Worm (Caenorhabditis elegans) whole organism, late embryonic: ENCODE data around the gene Y34B4A.10.

Experiments used
- C08G9.2 ChIP-seq: sonication (generic microtip); optimal IDR thresholded peaks from 2 replicates; lab custom pipeline; 2016; ENCODE audit warnings: mild to moderate bottlenecking, missing genetic modification characterization, moderate library complexity, missing compliant biosample characterization
- K02D7.2 ChIP-seq: sonication (generic microtip); optimal IDR thresholded peaks from 2 replicates; lab custom pipeline; 2017; ENCODE audit warnings: mild to moderate bottlenecking, missing genetic modification characterization, missing compliant biosample characterization
- K09A11.1 ChIP-seq: sonication (generic microtip); optimal IDR thresholded peaks from 2 replicates; lab custom pipeline; 2017; ENCODE audit warnings: antibody characterized with exemption, mild to moderate bottlenecking, missing genetic modification characterization, missing compliant biosample characterization; ENCODE audit not compliant: insufficient read depth
- ama-1 ChIP-seq: fragments of 150-350 bp; optimal IDR thresholded peaks from 2 replicates; lab custom pipeline; 2014
- ceh-19 ChIP-seq: fragments of 200-800 bp; sonication (Bioruptor generic); optimal IDR thresholded peaks from 2 replicates; lab custom pipeline; 2018; ENCODE audit warnings: mild to moderate bottlenecking, missing genetic modification characterization, missing compliant biosample characterization
- ceh-22 ChIP-seq: sonication (generic microtip); optimal IDR thresholded peaks from 2 replicates; lab custom pipeline; 2017; ENCODE audit warnings: missing biosample characterization, missing genetic modification characterization
- ceh-24 ChIP-seq: sonication (generic microtip); optimal IDR thresholded peaks from 2 replicates; lab custom pipeline; 2016; ENCODE audit warnings: mild to moderate bottlenecking, missing genetic modification characterization, missing compliant biosample characterization
- ceh-31 ChIP-seq: sonication (generic microtip); optimal IDR thresholded peaks from 2 replicates; lab custom pipeline; 2016; ENCODE audit warnings: missing genetic modification characterization, missing compliant biosample characterization
- ceh-48 ChIP-seq: sonication (generic microtip); optimal IDR thresholded peaks from 2 replicates; lab custom pipeline; 2016; ENCODE audit warnings: missing genetic modification characterization, inconsistent platforms, missing compliant biosample characterization
- ceh-6 ChIP-seq: fragments of 200-800 bp; sonication (Bioruptor generic); optimal IDR thresholded peaks from 2 replicates; lab custom pipeline; 2018; ENCODE audit warnings: mild to moderate bottlenecking, missing genetic modification characterization, missing compliant biosample characterization
- dmd-4 ChIP-seq: sonication (generic microtip); optimal IDR thresholded peaks from 2 replicates; lab custom pipeline; 2016; ENCODE audit warnings: borderline replicate concordance, missing genetic modification characterization, missing compliant biosample characterization
- dve-1 ChIP-seq: sonication (generic microtip); optimal IDR thresholded peaks from 2 replicates; lab custom pipeline; 2017; ENCODE audit warnings: antibody characterized with exemption, mild to moderate bottlenecking, missing genetic modification characterization, missing compliant biosample characterization
- elt-2 ChIP-seq: sonication (generic microtip); optimal IDR thresholded peaks from 2 replicates; lab custom pipeline; 2016; ENCODE audit warnings: missing genetic modification reagents, missing genetic modification characterization, missing compliant biosample characterization
- elt-4 ChIP-seq: sonication (generic microtip); optimal IDR thresholded peaks from 2 replicates; lab custom pipeline; 2016; ENCODE audit warnings: missing genetic modification characterization, missing compliant biosample characterization
- hlh-15 ChIP-seq: sonication (generic microtip); optimal IDR thresholded peaks from 2 replicates; lab custom pipeline; 2016; ENCODE audit warnings: missing genetic modification characterization, missing compliant biosample characterization
- hlh-8 ChIP-seq: sonication (generic microtip); optimal IDR thresholded peaks from 2 replicates; lab custom pipeline; 2016; ENCODE audit warnings: missing genotype, missing genetic modification characterization, missing compliant biosample characterization
- madf-2 ChIP-seq: sonication (generic microtip); optimal IDR thresholded peaks from 2 replicates; lab custom pipeline; 2017; ENCODE audit warnings: missing genetic modification characterization, missing compliant biosample characterization
- nfya-1 ChIP-seq: sonication (generic microtip); optimal IDR thresholded peaks from 2 replicates; lab custom pipeline; 2017; ENCODE audit warnings: missing genetic modification characterization, mild to moderate bottlenecking, missing compliant biosample characterization, antibody characterized with exemption, moderate library complexity
- nhr-232 ChIP-seq: sonication (generic microtip); optimal IDR thresholded peaks from 2 replicates; lab custom pipeline; 2016; ENCODE audit warnings: missing genetic modification characterization, missing compliant biosample characterization
- odd-2 ChIP-seq: sonication (generic microtip); optimal IDR thresholded peaks from 2 replicates; lab custom pipeline; 2017; ENCODE audit warnings: antibody characterized with exemption, mild to moderate bottlenecking, missing genetic modification characterization, missing compliant biosample characterization
- pag-3 ChIP-seq: sonication (generic microtip); optimal IDR thresholded peaks from 2 replicates; lab custom pipeline; 2016; ENCODE audit warnings: missing compliant biosample characterization, missing genetic modification characterization, borderline replicate concordance
- pat-9 ChIP-seq: fragments of 200-800 bp; sonication (Bioruptor generic); optimal IDR thresholded peaks from 2 replicates; lab custom pipeline; 2018; ENCODE audit warnings: mild to moderate bottlenecking, missing genetic modification characterization, moderate library complexity, missing compliant biosample characterization
- pax-1 ChIP-seq: fragments of 150-350 bp; optimal IDR thresholded peaks from 2 replicates; lab custom pipeline; 2014; ENCODE audit warnings: missing biosample characterization, missing genetic modification characterization
- pha-2 ChIP-seq: sonication (generic microtip); optimal IDR thresholded peaks from 2 replicates; lab custom pipeline; 2017; ENCODE audit warnings: mild to moderate bottlenecking, missing genetic modification characterization, missing compliant biosample characterization
- pha-4 ChIP-seq: fragments of 150-350 bp; optimal IDR thresholded peaks from 2 replicates; lab custom pipeline; 2018; ENCODE audit warnings: missing biosample characterization, missing genetic modification reagents, missing genetic modification characterization
- pqm-1 ChIP-seq: sonication (generic microtip); optimal IDR thresholded peaks from 2 replicates; lab custom pipeline; 2016; ENCODE audit warnings: missing genetic modification characterization, missing compliant biosample characterization
- rnt-1 ChIP-seq: sonication (generic microtip); optimal IDR thresholded peaks from 2 replicates; lab custom pipeline; 2016; ENCODE audit warnings: missing genetic modification characterization, missing compliant biosample characterization
- sox-2 ChIP-seq: fragments of 200-800 bp; sonication (Bioruptor generic); IDR thresholded peaks from 2 replicates; pipeline ENCODE4 v1.3.6; 2022; ENCODE audit warnings: missing genetic modification reagents, missing genetic modification characterization, missing compliant biosample characterization
- tbx-2 ChIP-seq: sonication (generic microtip); optimal IDR thresholded peaks from 2 replicates; lab custom pipeline; 2016; ENCODE audit warnings: missing genetic modification characterization, missing compliant biosample characterization
- ttx-3 ChIP-seq: sonication (generic microtip); optimal IDR thresholded peaks from 2 replicates; lab custom pipeline; 2016; ENCODE audit warnings: missing genetic modification reagents, missing genetic modification characterization, missing compliant biosample characterization
- unc-42 ChIP-seq: sonication (generic microtip); optimal IDR thresholded peaks from 2 replicates; lab custom pipeline; 2016; ENCODE audit warnings: missing genotype, missing genetic modification characterization, missing compliant biosample characterization
- unc-55 ChIP-seq: sonication (generic microtip); optimal IDR thresholded peaks from 2 replicates; lab custom pipeline; 2017; ENCODE audit warnings: missing biosample characterization, missing genetic modification reagents, missing genetic modification characterization
- unc-86 ChIP-seq: sonication (generic microtip); optimal IDR thresholded peaks from 2 replicates; lab custom pipeline; 2016; ENCODE audit warnings: missing genetic modification characterization, missing compliant biosample characterization
- ztf-16 ChIP-seq: sonication (generic microtip); optimal IDR thresholded peaks from 2 replicates; lab custom pipeline; 2017; ENCODE audit warnings: missing genetic modification characterization, missing compliant biosample characterization

Gene Y34B4A.10

DNA sequence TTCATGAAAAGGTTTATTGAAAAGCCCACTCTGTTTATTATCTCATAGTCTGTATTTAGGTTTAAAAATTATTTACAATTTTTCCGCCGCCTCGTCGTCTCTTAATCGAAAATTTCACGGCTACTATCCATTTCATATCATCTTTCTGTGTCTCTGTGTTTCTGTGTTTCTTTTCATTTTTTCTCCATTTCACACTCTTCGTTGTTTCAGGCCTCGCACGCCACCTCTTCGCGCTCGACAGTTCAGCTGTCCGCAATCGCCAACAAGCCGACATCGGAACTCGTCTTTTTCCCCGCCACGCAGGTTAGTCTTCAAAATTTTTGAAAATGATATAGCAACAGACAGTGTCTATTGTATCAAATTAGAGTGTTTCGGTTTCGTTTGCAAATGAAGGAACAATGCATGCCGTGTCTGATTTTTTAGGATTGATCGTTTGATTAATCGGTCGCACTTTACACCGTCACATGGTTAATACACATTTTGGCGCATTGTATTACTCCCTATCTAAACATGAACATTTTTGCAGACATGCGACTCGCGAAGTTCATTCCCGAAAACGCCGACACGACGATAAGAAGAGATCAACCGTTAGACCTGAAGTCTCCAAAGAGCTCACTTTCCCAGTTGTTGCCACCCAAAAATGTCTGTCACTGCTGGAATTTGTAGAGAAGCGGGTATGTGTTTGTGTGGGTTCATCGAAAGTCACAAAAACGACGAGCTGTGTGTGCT is 38.6 kb upstream of the Y34B4A.10 start:
- TF ChIP-seq unc-86 (tag; lab: Kevin White, UChicago) (no peak), sox-2 (GFP tag; lab: Robert Waterston, UW) (no peak)

ce11 chrX:5213032-5213431 is 36.7 kb upstream of the Y34B4A.10 start:
- TF ChIP-seq nhr-232 (tag; lab: Kevin White, UChicago): no peak
- no peak for TF ChIP-seq odd-2 (tag; lab: Kevin White, UChicago)
- no peak for TF ChIP-seq dve-1
- no peak for TF ChIP-seq ceh-19 (GFP tag; lab: Kevin White, UChicago)
- TF ChIP-seq ceh-22 (tag; lab: Kevin White, UChicago): no peak
- TF ChIP-seq tbx-2 (tag; lab: Kevin White, UChicago): no peak
- TF ChIP-seq K02D7.2 (tag; lab: Kevin White, UChicago): no peak
- TF ChIP-seq nfya-1: no peak
- no peak for TF ChIP-seq hlh-15 (tag; lab: Kevin White, UChicago)
- TF ChIP-seq C08G9.2 (tag; lab: Kevin White, UChicago): no peak
- TF ChIP-seq ceh-31 (tag; lab: Kevin White, UChicago): no peak
- TF ChIP-seq dmd-4: no peak

DNA sequence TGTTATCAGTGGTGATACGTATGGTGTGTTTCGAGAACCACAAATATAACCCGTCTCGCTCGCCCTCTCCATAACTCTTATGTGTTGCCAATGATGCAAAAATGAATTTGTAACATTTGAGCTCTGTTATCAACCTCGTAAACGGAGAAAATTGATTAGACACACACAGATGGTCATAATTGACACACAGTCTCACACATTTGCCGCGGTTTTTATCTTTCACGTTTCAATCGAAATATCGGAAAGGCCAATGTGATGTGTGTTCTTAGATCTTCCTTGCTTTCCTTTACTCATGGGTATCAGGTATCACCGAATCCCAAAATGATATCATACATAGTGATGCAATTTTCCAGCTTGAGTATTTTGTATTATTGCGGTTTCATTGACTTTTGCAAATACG is 36.1 kb upstream of the Y34B4A.10 start:
- TF ChIP-seq pqm-1 (peak; percentile 29), elt-2 (tag; lab: Kevin White, UChicago) (peak; percentile 88), rnt-1 (no peak)

DNA sequence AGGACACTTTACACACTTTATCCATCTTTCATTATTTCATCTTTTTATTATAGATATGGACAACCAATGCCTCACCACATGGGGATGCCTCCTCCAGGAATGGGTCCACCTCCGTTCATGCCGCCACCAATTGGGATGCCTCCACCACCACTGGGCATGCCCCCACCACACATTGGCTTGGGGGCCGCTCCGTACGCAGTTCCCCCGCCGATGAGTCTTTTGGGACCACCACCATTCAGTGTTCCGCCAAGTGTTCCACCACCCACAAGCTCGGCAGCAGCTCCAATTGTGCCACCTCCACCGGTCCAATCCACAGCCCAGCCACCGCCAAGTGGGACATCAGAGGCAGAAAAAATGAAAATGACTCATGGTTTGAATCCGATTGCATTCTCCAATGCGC is 34.9 kb upstream of the Y34B4A.10 start:
- no peak for TF ChIP-seq pha-4 (tag; lab: Kevin White, UChicago)
- TF ChIP-seq C08G9.2 (tag; lab: Kevin White, UChicago): peak; percentile 26

ce11 chrX:5216063-5216462 is 33.6 kb upstream of the Y34B4A.10 start, which contains the start of gene hrpa-2:
hrpa-2 (plus strand) TSS chrX:5216363.
- no peak for TF ChIP-seq ceh-6 (GFP tag; lab: Kevin White, UChicago)
- no peak for TF ChIP-seq dve-1
- TF ChIP-seq pqm-1: no peak
- TF ChIP-seq ceh-24 (tag; lab: Kevin White, UChicago): no peak
- TF ChIP-seq hlh-8: no peak
- no peak for TF ChIP-seq pag-3 (tag; lab: Kevin White, UChicago)
- TF ChIP-seq pat-9 (tag; lab: Kevin White, UChicago): no peak
- no peak for TF ChIP-seq dmd-4
- TF ChIP-seq elt-4 (tag; lab: Kevin White, UChicago): no peak
- TF ChIP-seq pha-2: no peak
- no peak for TF ChIP-seq ceh-48 (tag; lab: Kevin White, UChicago)
- no peak for TF ChIP-seq ceh-19 (GFP tag; lab: Kevin White, UChicago)
- no peak for TF ChIP-seq unc-55 (GFP tag; lab: Kevin White, UChicago)
- TF ChIP-seq ceh-22 (tag; lab: Kevin White, UChicago): no peak
- no peak for TF ChIP-seq ztf-16

- TF ChIP-seq madf-2 (tag; lab: Kevin White, UChicago) (no peak), K09A11.1 (tag; lab: Kevin White, UChicago) (no peak), C08G9.2 (tag; lab: Kevin White, UChicago) (no peak), nhr-232 (tag; lab: Kevin White, UChicago) (no peak), ama-1 (lab: Kevin White, UChicago) (no peak), sox-2 (GFP tag; lab: Robert Waterston, UW) (no peak), ceh-22 (tag; lab: Kevin White, UChicago) (no peak), K02D7.2 (tag; lab: Kevin White, UChicago) (no peak), dve-1 (no peak), unc-55 (GFP tag; lab: Kevin White, UChicago) (no peak), ttx-3 (tag; lab: Kevin White, UChicago) (no peak), ztf-16 (no peak), dmd-4 (no peak), elt-4 (tag; lab: Kevin White, UChicago) (no peak), pax-1 (tag; lab: Kevin White, UChicago) (no peak), ceh-6 (GFP tag; lab: Kevin White, UChicago) (no peak), unc-42 (tag; lab: Kevin White, UChicago) (no peak)
- TF ChIP-seq, all 69 proteins: peak for 0
Measured at ce11 chrX:5218323-5218722, 31.4 kb upstream of the Y34B4A.10 start.
